Fruit fly (Drosophila melanogaster): ENCODE results near the gene Atg1.

Atg1 gene

DNA sequence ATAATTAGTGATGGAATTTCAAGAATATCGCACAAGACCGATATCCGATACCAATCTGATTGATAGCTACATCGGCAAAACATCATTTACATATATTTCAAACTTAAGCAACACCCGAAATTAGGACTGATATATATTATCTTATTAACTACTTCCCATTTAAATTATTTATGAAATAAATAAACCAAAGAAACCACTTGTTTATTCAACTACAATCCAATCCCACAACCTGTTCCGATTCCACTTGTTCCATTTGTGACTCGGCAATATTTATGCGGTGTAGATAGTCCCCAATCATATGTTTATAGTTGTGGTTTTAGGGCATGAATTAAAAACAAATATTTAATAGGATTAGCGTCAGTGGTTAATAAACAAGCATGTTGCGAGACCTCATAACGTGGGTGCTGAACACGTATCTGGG lies 50.1 kb downstream of the Atg1 start, which contains the start of the genes CG10973 and Vps13D (continued):
- TF ChIP-seq hb (GFP tag; IDR thresholded peaks at IDR 0.05; ENCODE audit: partially characterized antibody) (peak; percentile 79), HmgD (GFP tag; optimal IDR thresholded peaks at IDR 0.05) (no peak), CG18476 (GFP tag; optimal IDR thresholded peaks at IDR 0.05) (no peak), CG3163 (GFP tag; optimal IDR thresholded peaks at IDR 0.05) (no peak), CG3838 (GFP tag; optimal IDR thresholded peaks at IDR 0.05) (peak; percentile 33), CG34422 (GFP tag; IDR thresholded peaks at IDR 0.05) (peak; percentile 64; the same call in 1 of the 3 replicates), Trl (optimal IDR thresholded peaks at IDR 0.05) (no peak), Trl (GFP tag; optimal IDR thresholded peaks at IDR 0.05) (peak; percentile 24), caup (GFP tag; optimal IDR thresholded peaks at IDR 0.05; ENCODE audit: severe bottlenecking) (no peak), NK7.1 (GFP tag; optimal IDR thresholded peaks at IDR 0.05) (peak; percentile 16), Ada2b (GFP tag; IDR thresholded peaks at IDR 0.05) (no peak; the same call in 1 of the 2 replicates), pita (GFP tag; optimal IDR thresholded peaks at IDR 0.05) (peak; percentile 59), CG33213 (GFP tag; optimal IDR thresholded peaks at IDR 0.05) (peak; percentile 71), CG4424 (GFP tag; optimal IDR thresholded peaks at IDR 0.05) (peak; percentile 52), Tbp (GFP tag; optimal IDR thresholded peaks at IDR 0.05) (no peak), prd (optimal IDR thresholded peaks at IDR 0.05) (no peak), prd (GFP tag; IDR thresholded peaks at IDR 0.05) (no peak), HmgZ (tag; optimal IDR thresholded peaks at IDR 0.05) (peak; percentile 71), nmo (GFP tag; optimal IDR thresholded peaks at IDR 0.05) (no peak), CG10274 (GFP tag; optimal IDR thresholded peaks at IDR 0.05) (no peak), CG5245 (GFP tag; optimal IDR thresholded peaks at IDR 0.05) (no peak), ci (GFP tag; IDR thresholded peaks at IDR 0.05) (no peak), Side (GFP tag; optimal IDR thresholded peaks at IDR 0.05) (no peak), CoRest (tag; optimal IDR thresholded peaks at IDR 0.05) (no peak), CG15073 (GFP tag; optimal IDR thresholded peaks at IDR 0.05) (no peak), CG32772 (GFP tag; IDR thresholded peaks at IDR 0.05) (no peak), lbe (GFP tag; optimal IDR thresholded peaks at IDR 0.05) (no peak), CG10959 (GFP tag; IDR thresholded peaks at IDR 0.05) (no peak), CG10654 (GFP tag; optimal IDR thresholded peaks at IDR 0.05) (peak; percentile 7), hth (optimal IDR thresholded peaks at IDR 0.05) (no peak), cad (GFP tag; optimal IDR thresholded peaks at IDR 0.05) (no peak), vfl (GFP tag; optimal IDR thresholded peaks at IDR 0.05) (peak; percentile 24), unc-4 (GFP tag; IDR thresholded peaks at IDR 0.05; ENCODE audit: partially characterized antibody) (peak; percentile 92), Nf-YB (GFP tag; optimal IDR thresholded peaks at IDR 0.05) (no peak), CG6175 (GFP tag; IDR thresholded peaks at IDR 0.05) (no peak), CG9437 (GFP tag; optimal IDR thresholded peaks at IDR 0.05) (no peak), Meics (GFP tag; optimal IDR thresholded peaks at IDR 0.05) (no peak), ato (GFP tag; IDR thresholded peaks at IDR 0.05; ENCODE audit: partially characterized antibody) (no peak; the same call in none of the 2 replicates), CG12155 (GFP tag; optimal IDR thresholded peaks at IDR 0.05) (peak; percentile 47), PHDP (tag; optimal IDR thresholded peaks at IDR 0.05) (no peak), ap (GFP tag; IDR thresholded peaks at IDR 0.05) (no peak), CG8281 (tag; optimal IDR thresholded peaks at IDR 0.05) (no peak), fd64A (GFP tag; optimal IDR thresholded peaks at IDR 0.05) (peak; percentile 90), CG2116 (GFP tag; optimal IDR thresholded peaks at IDR 0.05) (peak; percentile 86), dmrt99B (tag; optimal IDR thresholded peaks at IDR 0.05) (no peak), Hsf (GFP tag; optimal IDR thresholded peaks at IDR 0.05) (peak; percentile 52), chif (GFP tag; optimal IDR thresholded peaks at IDR 0.05) (no peak), CG13775 (GFP tag; optimal IDR thresholded peaks at IDR 0.05) (peak; percentile 61), repo (GFP tag; optimal IDR thresholded peaks at IDR 0.05) (no peak), lmd (GFP tag; IDR thresholded peaks at IDR 0.05) (no peak), HLH54F (GFP tag; optimal IDR thresholded peaks at IDR 0.05) (peak; percentile 25), Opbp (GFP tag; IDR thresholded peaks at IDR 0.05; ENCODE audit: partially characterized antibody) (peak; percentile 87), CG1233 (GFP tag; optimal IDR thresholded peaks at IDR 0.05) (no peak)

Measured in whole organism, embryonic.